Worm (Caenorhabditis elegans): Measurements from ENCODE around the gene K10D11.4.

- no peak for TF ChIP-seq nfyb-1 (GFP tag; IDR thresholded peaks at IDR 0.05)
- no peak for TF ChIP-seq Y53G8AR.9 (GFP tag; conservative IDR thresholded peaks at IDR 0.05)
- no peak for TF ChIP-seq K12H6.12 (tag; optimal IDR thresholded peaks at IDR 0.05)
- TF ChIP-seq akir-1 (GFP tag; optimal IDR thresholded peaks at IDR 0.05): no peak
- no peak for TF ChIP-seq madf-6 (GFP tag; IDR thresholded peaks at IDR 0.05)
- no peak for TF ChIP-seq F22D6.2 (tag; optimal IDR thresholded peaks at IDR 0.05)
- TF ChIP-seq B0019.2 (GFP tag; conservative IDR thresholded peaks at IDR 0.05): no peak
- TF ChIP-seq pha-4 (tag; optimal IDR thresholded peaks at IDR 0.05): no peak
These were observed 20.9 kb downstream of the K10D11.4 start, which contains the start of gene F55G11.4 for ce11 chrIV:12973336-12973735.

Data from whole organism, young adult.